Worm (Caenorhabditis elegans) whole organism, early embryonic: Measurements from ENCODE around the gene Y32B12B.2.

ENCODE experiments used
- B0310.2 ChIP-seq: sonication (generic microtip); optimal IDR thresholded peaks from 2 replicates; lab custom pipeline; 2016; ENCODE audit warnings: mild to moderate bottlenecking, missing genetic modification characterization, missing compliant biosample characterization
- F13C5.2 ChIP-seq: sonication (generic microtip); optimal IDR thresholded peaks from 2 replicates; lab custom pipeline; 2017; ENCODE audit warnings: mild to moderate bottlenecking, missing genetic modification characterization, inconsistent platforms, missing compliant biosample characterization
- aly-1 ChIP-seq: sonication (generic microtip); optimal IDR thresholded peaks from 2 replicates; lab custom pipeline; 2016; ENCODE audit warnings: missing genetic modification characterization, missing compliant biosample characterization
- ama-1 ChIP-seq: fragments of 150-350 bp; optimal IDR thresholded peaks from 2 replicates; lab custom pipeline; 2014
- ceh-13 ChIP-seq: fragments of 200-800 bp; sonication (Bioruptor generic); optimal IDR thresholded peaks from 2 replicates; lab custom pipeline; 2018; ENCODE audit warnings: mild to moderate bottlenecking, missing genetic modification characterization, missing compliant biosample characterization
- ceh-36 ChIP-seq: sonication (generic microtip); optimal IDR thresholded peaks from 2 replicates; lab custom pipeline; 2016; ENCODE audit warnings: missing genetic modification characterization, inconsistent platforms, missing compliant biosample characterization
- ets-7 ChIP-seq: sonication (generic microtip); optimal IDR thresholded peaks from 2 replicates; lab custom pipeline; 2016; ENCODE audit warnings: missing genotype, missing genetic modification characterization, missing compliant biosample characterization
- flt-1 ChIP-seq: fragments of 200-800 bp; sonication (Bioruptor generic); IDR thresholded peaks from 2 replicates; pipeline ENCODE4 v1.3.6; 2022; ENCODE audit warnings: missing genetic modification characterization, missing compliant biosample characterization
- hmbx-1 ChIP-seq: sonication (generic microtip); optimal IDR thresholded peaks from 2 replicates; lab custom pipeline; 2016; ENCODE audit warnings: mild to moderate bottlenecking, missing genetic modification characterization, missing compliant biosample characterization
- hmg-4 ChIP-seq: fragments of 200-800 bp; sonication (Bioruptor generic); optimal IDR thresholded peaks from 2 replicates; lab custom pipeline; 2018; ENCODE audit warnings: mild to moderate bottlenecking, missing genetic modification characterization, missing compliant biosample characterization
- hnd-1 ChIP-seq: sonication (generic microtip); optimal IDR thresholded peaks from 2 replicates; lab custom pipeline; 2016; ENCODE audit warnings: missing genetic modification characterization, missing compliant biosample characterization
- pes-1 ChIP-seq: fragments of 200-800 bp; sonication (Bioruptor generic); IDR thresholded peaks from 2 replicates; pipeline ENCODE4 v1.3.6; 2022; ENCODE audit warnings: missing genetic modification reagents, missing genetic modification characterization, missing compliant biosample characterization
- scrt-1 ChIP-seq: fragments of 200-800 bp; sonication (Bioruptor generic); IDR thresholded peaks from 2 replicates; pipeline ENCODE4 v1.3.6; 2022; ENCODE audit warnings: missing genetic modification characterization, missing compliant biosample characterization
- sea-1 ChIP-seq: fragments of 200-800 bp; sonication (Bioruptor generic); conservative IDR thresholded peaks from 2 replicates; pipeline ENCODE4 v1.3.6; 2022; ENCODE audit warnings: missing genetic modification characterization, missing compliant biosample characterization
- tbx-11 ChIP-seq: fragments of 200-800 bp; sonication (Bioruptor generic); IDR thresholded peaks from 2 replicates; pipeline ENCODE4 v1.3.6; 2022; ENCODE audit warnings: missing genetic modification characterization, missing compliant biosample characterization
- tbx-37 ChIP-seq: fragments of 200-800 bp; sonication (Bioruptor generic); conservative IDR thresholded peaks from 2 replicates; pipeline ENCODE4 v1.3.6; 2022; ENCODE audit warnings: missing genetic modification reagents, missing genetic modification characterization, missing compliant biosample characterization
- tra-4 ChIP-seq: sonication (generic microtip); optimal IDR thresholded peaks from 2 replicates; lab custom pipeline; 2017; ENCODE audit warnings: missing genetic modification characterization, missing compliant biosample characterization

Gene Y32B12B.2

DNA sequence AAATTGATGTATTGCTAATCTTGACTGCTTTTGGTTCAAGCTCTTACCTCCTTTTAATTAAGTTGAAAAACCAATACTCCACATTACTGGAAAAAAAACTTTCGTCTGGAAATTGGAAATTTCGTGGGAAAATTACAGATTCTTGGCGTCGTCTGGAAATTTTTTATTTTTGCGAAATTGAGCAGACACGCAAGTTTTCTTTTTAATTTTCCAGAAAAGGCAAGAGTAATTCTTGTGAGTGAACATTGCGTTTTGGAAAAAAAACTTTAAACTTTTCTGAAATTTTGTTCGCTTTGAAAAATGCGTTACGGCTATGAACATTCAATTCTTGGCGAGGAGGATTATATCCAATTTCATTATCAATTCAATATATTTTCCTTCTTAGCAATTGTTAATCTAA is 27.4 kb downstream of the Y32B12B.2 start, which contains the start of gene sru-45:
Gene sru-45 (plus strand): TSS at position 301 of the 400 bp plus-strand sequence.
- no peak for TF ChIP-seq hmbx-1 (tag; lab: Kevin White, UChicago)
- TF ChIP-seq aly-1 (tag; lab: Kevin White, UChicago): no peak

DNA sequence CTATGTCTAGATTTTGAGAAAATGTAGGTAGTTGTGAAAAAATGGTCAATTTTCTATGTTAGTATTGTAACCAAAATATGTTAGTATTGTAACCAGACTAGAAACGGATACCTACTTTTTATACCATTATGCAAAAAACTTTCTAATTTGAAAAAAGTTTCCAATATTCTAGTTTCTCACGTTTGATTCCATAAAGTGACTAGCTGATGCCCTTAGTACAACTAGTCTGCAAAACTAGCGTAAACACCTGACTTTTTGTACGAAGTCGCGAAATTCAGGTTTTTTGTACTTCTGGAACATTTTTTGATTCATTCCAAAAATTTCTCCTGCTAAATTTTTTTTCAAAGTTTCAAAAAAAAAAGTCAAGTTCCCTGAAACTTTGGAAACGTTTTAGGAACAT is 29.9 kb downstream of the Y32B12B.2 start:
- TF ChIP-seq sea-1 (GFP tag; lab: Robert Waterston, UW): no peak

DNA sequence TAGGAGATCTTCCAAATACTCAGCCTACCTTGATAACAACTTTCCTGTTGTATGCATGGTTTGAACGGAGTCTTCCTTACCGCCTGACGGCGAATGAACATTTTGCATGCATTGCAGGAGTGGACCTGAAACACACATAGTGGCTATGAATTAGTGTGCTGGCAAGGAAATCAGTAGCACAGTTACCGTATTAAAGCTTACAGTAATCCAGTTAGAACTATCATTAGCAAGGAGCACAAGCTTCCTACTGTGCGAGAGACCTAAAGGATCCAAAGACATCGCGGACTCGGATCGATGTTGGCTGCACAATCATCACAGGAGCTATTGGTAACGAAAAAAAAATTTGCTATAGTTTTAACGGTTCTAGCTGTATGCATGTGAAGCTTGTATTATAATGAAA is 32.5 kb downstream of the Y32B12B.2 start, which contains the start of gene nhr-233:
Gene nhr-233 (minus strand): TSS at position 101 of the 400 bp plus-strand sequence.
- no peak for TF ChIP-seq aly-1 (tag; lab: Kevin White, UChicago)
- no peak for TF ChIP-seq flt-1 (GFP tag; lab: Robert Waterston, UW)
- no peak for TF ChIP-seq sea-1 (GFP tag; lab: Robert Waterston, UW)
- TF ChIP-seq ceh-36: no peak
- no peak for TF ChIP-seq scrt-1

DNA sequence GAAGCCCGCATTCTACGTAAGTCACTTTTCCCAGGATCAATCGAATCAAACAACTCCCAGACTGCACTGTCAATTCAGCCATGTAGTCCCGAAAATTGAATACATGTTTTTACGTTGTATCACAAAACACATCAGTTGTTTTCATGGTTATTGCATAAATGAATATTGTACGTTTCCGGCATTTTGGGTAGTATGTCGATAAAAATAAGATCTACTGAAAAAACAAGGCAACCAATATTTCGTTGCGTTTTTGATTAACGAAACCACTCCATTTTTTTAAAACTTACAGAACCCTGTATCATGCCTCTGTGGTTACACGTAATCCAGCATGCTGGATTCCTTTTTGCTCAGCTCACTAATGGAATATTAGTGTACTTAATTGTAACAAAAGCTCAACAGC is 35.0 kb downstream of the Y32B12B.2 start, which contains the start of gene str-149:
Gene str-149 (plus strand): TSS at position 301 of the 400 bp plus-strand sequence.
- TF ChIP-seq sea-1 (GFP tag; lab: Robert Waterston, UW) (no peak), aly-1 (tag; lab: Kevin White, UChicago) (no peak), B0310.2 (tag; lab: Kevin White, UChicago) (no peak), hmbx-1 (tag; lab: Kevin White, UChicago) (no peak)

DNA sequence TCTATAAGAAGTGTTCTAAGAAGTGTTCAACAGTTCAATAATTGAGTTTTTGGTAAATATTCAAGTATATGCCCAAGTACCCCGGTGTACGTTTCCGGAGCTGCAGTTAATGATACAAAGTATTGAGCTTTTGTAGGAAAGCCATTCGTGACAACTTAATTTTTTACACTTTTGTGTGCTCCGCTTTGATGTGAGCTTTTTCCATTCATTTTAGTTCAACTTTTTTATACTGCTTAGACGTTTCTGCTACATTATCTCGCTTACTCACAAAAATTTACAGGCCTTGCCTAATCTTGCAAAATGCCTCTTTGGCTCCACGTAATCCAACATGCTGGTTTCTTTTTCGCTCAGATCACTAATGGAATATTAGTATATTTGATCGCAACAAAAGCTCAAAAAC is 37.7 kb downstream of the Y32B12B.2 start, which contains the start of gene str-151:
Gene str-151 (plus strand): TSS at position 301 of the 400 bp plus-strand sequence.
- TF ChIP-seq ceh-36 (no peak), flt-1 (GFP tag; lab: Robert Waterston, UW) (no peak), tbx-37 (GFP tag; lab: Robert Waterston, UW) (no peak), sea-1 (GFP tag; lab: Robert Waterston, UW) (no peak), scrt-1 (no peak), ceh-13 (GFP tag; lab: Kevin White, UChicago) (no peak), ets-7 (no peak), tbx-11 (no peak), tra-4 (tag; lab: Kevin White, UChicago) (no peak), hmbx-1 (tag; lab: Kevin White, UChicago) (no peak), B0310.2 (tag; lab: Kevin White, UChicago) (no peak), ama-1 (lab: Kevin White, UChicago) (no peak)

DNA sequence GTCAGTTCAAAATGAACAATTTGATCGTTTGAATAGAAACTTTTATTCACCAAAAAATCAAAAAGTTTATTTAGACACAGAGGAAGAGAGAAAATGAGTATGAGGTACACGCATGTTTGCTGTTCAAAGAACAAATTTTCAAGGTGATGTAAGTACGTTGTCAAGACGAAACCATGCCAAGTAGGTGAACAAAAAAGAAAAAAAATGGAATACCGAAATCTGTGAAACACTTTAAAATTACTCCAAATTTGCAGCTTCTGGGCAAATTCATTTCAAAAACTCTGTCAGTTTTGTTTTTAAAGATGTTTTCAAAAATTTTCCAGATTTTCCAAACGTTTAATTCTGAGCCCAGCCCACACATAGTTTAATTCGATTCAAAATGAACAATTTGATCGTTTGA is 42.2 kb downstream of the Y32B12B.2 start, which contains the start of gene nhr-271:
Gene nhr-271 (minus strand): TSS at position 101 of the 400 bp plus-strand sequence.
- TF ChIP-seq tra-4 (tag; lab: Kevin White, UChicago) (no peak), flt-1 (GFP tag; lab: Robert Waterston, UW) (no peak), tbx-37 (GFP tag; lab: Robert Waterston, UW) (no peak), sea-1 (GFP tag; lab: Robert Waterston, UW) (no peak), hnd-1 (tag; lab: Kevin White, UChicago) (no peak), scrt-1 (no peak), ama-1 (lab: Kevin White, UChicago) (no peak)

DNA sequence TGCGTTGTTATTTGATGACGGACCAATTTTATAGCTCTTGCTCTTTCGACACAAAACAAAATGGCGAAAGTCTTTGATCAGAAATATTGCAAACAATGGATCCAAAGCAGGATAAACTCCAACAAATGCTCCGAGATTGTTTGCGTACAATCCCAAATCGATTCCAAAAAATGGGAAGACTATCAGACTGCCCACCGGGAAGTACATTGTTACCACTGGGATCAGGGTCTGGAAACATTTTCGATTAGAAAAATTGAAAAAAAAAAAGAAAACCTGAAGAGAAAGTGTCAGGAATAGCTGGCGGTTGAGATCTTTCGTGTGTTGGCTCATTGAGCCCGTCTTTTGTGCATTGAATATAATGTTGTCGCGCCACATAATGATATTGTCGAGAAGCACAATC is 42.9 kb downstream of the Y32B12B.2 start:
- no peak for TF ChIP-seq ets-7
- no peak for TF ChIP-seq ama-1 (lab: Kevin White, UChicago)
- no peak for TF ChIP-seq ceh-36
- TF ChIP-seq tbx-11: no peak
- no peak for TF ChIP-seq hnd-1 (tag; lab: Kevin White, UChicago)
- no peak for TF ChIP-seq scrt-1
- no peak for TF ChIP-seq hmg-4 (GFP tag; lab: Kevin White, UChicago)
- no peak for TF ChIP-seq tbx-37 (GFP tag; lab: Robert Waterston, UW)
- TF ChIP-seq F13C5.2 (tag; lab: Kevin White, UChicago): no peak
- no peak for TF ChIP-seq aly-1 (tag; lab: Kevin White, UChicago)
- TF ChIP-seq hmbx-1 (tag; lab: Kevin White, UChicago): no peak
- no peak for TF ChIP-seq B0310.2 (tag; lab: Kevin White, UChicago)
- TF ChIP-seq flt-1 (GFP tag; lab: Robert Waterston, UW): no peak
- no peak for TF ChIP-seq ceh-13 (GFP tag; lab: Kevin White, UChicago)
- TF ChIP-seq pes-1: no peak
- no peak for TF ChIP-seq tra-4 (tag; lab: Kevin White, UChicago)

DNA sequence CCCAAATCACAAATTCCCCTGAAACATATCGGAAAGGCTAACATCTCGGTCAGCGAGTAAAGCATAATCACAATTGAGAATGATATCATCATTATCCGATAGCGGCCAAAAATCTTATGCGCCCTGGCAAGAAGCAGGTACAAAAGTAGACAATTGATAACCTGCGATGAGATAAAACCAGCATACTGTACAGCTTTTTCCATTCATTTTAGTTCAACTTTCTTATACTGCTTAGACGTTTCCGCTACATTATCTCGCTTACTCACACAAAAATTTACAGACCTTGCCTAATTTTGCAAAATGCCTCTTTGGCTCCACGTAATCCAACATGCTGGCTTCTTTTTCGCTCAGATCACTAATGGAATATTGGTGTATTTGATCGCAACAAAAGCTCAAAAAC is 44.8 kb downstream of the Y32B12B.2 start, which contains the start of gene str-150:
Gene str-150 (plus strand): TSS at position 301 of the 400 bp plus-strand sequence.
- TF ChIP-seq tra-4 (tag; lab: Kevin White, UChicago): no peak
- TF ChIP-seq tbx-37 (GFP tag; lab: Robert Waterston, UW): no peak
- no peak for TF ChIP-seq aly-1 (tag; lab: Kevin White, UChicago)
- no peak for TF ChIP-seq B0310.2 (tag; lab: Kevin White, UChicago)
- TF ChIP-seq hmg-4 (GFP tag; lab: Kevin White, UChicago): no peak

DNA sequence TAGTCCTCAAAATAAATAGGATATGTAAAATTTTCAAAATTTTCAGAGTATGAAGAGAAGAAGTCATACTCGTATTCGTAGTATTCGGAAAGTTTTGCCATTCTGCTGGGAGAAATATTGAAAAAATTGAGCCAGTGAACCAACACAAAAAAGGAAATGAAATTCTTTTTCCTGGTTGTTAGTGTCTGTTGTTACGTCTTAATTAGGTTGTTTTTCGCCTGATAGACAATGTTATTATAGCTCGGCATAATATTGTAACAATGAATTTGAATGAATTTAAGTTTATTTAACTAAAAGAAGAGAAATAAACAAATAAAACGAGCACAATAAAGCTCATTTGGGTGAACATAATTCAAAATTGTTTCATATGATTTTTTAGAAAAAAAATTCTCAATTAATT is 50.2 kb downstream of the Y32B12B.2 start, which contains the start of gene srw-73:
Gene srw-73 (minus strand): TSS at position 101 of the 400 bp plus-strand sequence.
- no peak for TF ChIP-seq hmbx-1 (tag; lab: Kevin White, UChicago)
- TF ChIP-seq ama-1 (lab: Kevin White, UChicago): no peak
- TF ChIP-seq ceh-13 (GFP tag; lab: Kevin White, UChicago): no peak
- no peak for TF ChIP-seq tbx-37 (GFP tag; lab: Robert Waterston, UW)
- TF ChIP-seq F13C5.2 (tag; lab: Kevin White, UChicago): no peak
- TF ChIP-seq B0310.2 (tag; lab: Kevin White, UChicago): no peak
- TF ChIP-seq pes-1: no peak
- TF ChIP-seq hnd-1 (tag; lab: Kevin White, UChicago): no peak
- TF ChIP-seq scrt-1: no peak
- no peak for TF ChIP-seq tbx-11
- no peak for TF ChIP-seq sea-1 (GFP tag; lab: Robert Waterston, UW)
- TF ChIP-seq hmg-4 (GFP tag; lab: Kevin White, UChicago): no peak
